Worm (Caenorhabditis elegans) whole organism, L1 larva: ENCODE measurements around the gene alh-12.

Experiments used
- F16B12.6 ChIP-seq: fragments of 150-350 bp; optimal IDR thresholded peaks from 2 replicates; lab custom pipeline; 2014; ENCODE audit warnings: missing biosample characterization, missing genetic modification characterization
- aly-2 ChIP-seq: fragments of 150-350 bp; optimal IDR thresholded peaks from 2 replicates; lab custom pipeline; 2014; ENCODE audit warnings: missing biosample characterization, missing genetic modification characterization
- ama-1 ChIP-seq: fragments of 150-350 bp; optimal IDR thresholded peaks from 2 replicates; lab custom pipeline; 2014
- blmp-1 ChIP-seq: fragments of 150-350 bp; optimal IDR thresholded peaks from 2 replicates; lab custom pipeline; 2014; ENCODE audit warnings: missing biosample characterization, missing genetic modification characterization
- ceh-63 ChIP-seq: fragments of 200-800 bp; sonication (Bioruptor generic); optimal IDR thresholded peaks from 2 replicates; lab custom pipeline; 2018; ENCODE audit warnings: mild to moderate bottlenecking, missing genetic modification characterization, missing compliant biosample characterization
- ceh-90 ChIP-seq: sonication (generic microtip); optimal IDR thresholded peaks from 2 replicates; lab custom pipeline; 2016; ENCODE audit warnings: missing genetic modification characterization, missing compliant biosample characterization
- ces-1 ChIP-seq: fragments of 150-350 bp; optimal IDR thresholded peaks from 2 replicates; lab custom pipeline; 2014; ENCODE audit warnings: missing biosample characterization, missing genetic modification reagents, missing genetic modification characterization
- dpl-1 ChIP-seq, 3 experiments: fragments of 150-350 bp in 2 of 3; sonication (generic microtip) in 1 of 3; optimal IDR thresholded peaks; 2 replicates each; lab custom pipeline; 2014 to 2017; ENCODE audit warnings: missing biosample characterization in 3 of 3, missing genetic modification characterization in 3 of 3, missing genetic modification reagents in 3 of 3
- dsc-1 ChIP-seq: sonication (generic microtip); optimal IDR thresholded peaks from 2 replicates; lab custom pipeline; 2016; ENCODE audit warnings: mild to moderate bottlenecking, missing genetic modification characterization, missing compliant biosample characterization
- efl-3 ChIP-seq: fragments of 200-800 bp; sonication (Bioruptor generic); optimal IDR thresholded peaks from 2 replicates; lab custom pipeline; 2018; ENCODE audit warnings: mild to moderate bottlenecking, missing genetic modification characterization, missing compliant biosample characterization
- egl-13 ChIP-seq: sonication (generic microtip); optimal IDR thresholded peaks from 2 replicates; lab custom pipeline; 2016; ENCODE audit warnings: missing genotype, missing genetic modification reagents, missing genetic modification characterization, missing compliant biosample characterization
- egl-27 ChIP-seq, 2 experiments: fragments of 150-350 bp in 1 of 2; sonication (generic microtip); optimal IDR thresholded peaks; 3 replicates each; lab custom pipeline; 2017 to 2018; ENCODE audit warnings: missing biosample characterization in 2 of 2, missing genetic modification characterization in 2 of 2, missing genetic modification reagents in 2 of 2
- elt-2 ChIP-seq: sonication (generic microtip); optimal IDR thresholded peaks from 2 replicates; lab custom pipeline; 2016; ENCODE audit warnings: missing genetic modification characterization, mild to moderate bottlenecking, inconsistent platforms, missing compliant biosample characterization, missing genetic modification reagents
- elt-3 ChIP-seq, 6 experiments: fragments of 150-350 bp in 1 of 6; sonication (generic microtip); optimal IDR thresholded peaks; 2 replicates each; lab custom pipeline; 2017 to 2018; ENCODE audit warnings: missing biosample characterization in 6 of 6, missing genetic modification characterization in 6 of 6, inconsistent platforms in 1 of 6
- ets-5 ChIP-seq: fragments of 200-800 bp; sonication (Bioruptor generic); IDR thresholded peaks from 2 replicates; pipeline ENCODE4 v1.3.6; 2022; ENCODE audit warnings: missing genetic modification characterization, missing compliant biosample characterization
- fkh-10 ChIP-seq: sonication (generic microtip); optimal IDR thresholded peaks from 2 replicates; lab custom pipeline; 2017; ENCODE audit warnings: missing biosample characterization, missing genetic modification reagents, missing genetic modification characterization
- fos-1 ChIP-seq: fragments of 150-350 bp; optimal IDR thresholded peaks from 2 replicates; lab custom pipeline; 2014; ENCODE audit warnings: missing biosample characterization, missing genetic modification characterization
- grh-1 ChIP-seq: fragments of 200-800 bp; sonication (Bioruptor generic); IDR thresholded peaks from 2 replicates; pipeline ENCODE4 v1.3.6; 2022; ENCODE audit warnings: missing genetic modification reagents, missing genetic modification characterization, missing compliant biosample characterization
- hlh-17 ChIP-seq: fragments of 200-800 bp; sonication (Bioruptor generic); optimal IDR thresholded peaks from 2 replicates; lab custom pipeline; 2018; ENCODE audit warnings: missing genetic modification characterization, mild to moderate bottlenecking, missing compliant biosample characterization, moderate library complexity, borderline replicate concordance
- hpl-2 ChIP-seq: fragments of 150-350 bp; optimal IDR thresholded peaks from 2 replicates; lab custom pipeline; 2014; ENCODE audit warnings: missing biosample characterization, missing genetic modification reagents, missing genetic modification characterization
- irx-1 ChIP-seq: sonication (generic microtip); optimal IDR thresholded peaks from 2 replicates; lab custom pipeline; 2016; ENCODE audit warnings: missing genetic modification characterization, missing compliant biosample characterization
- isw-1 ChIP-seq: fragments of 200-800 bp; sonication (Bioruptor generic); IDR thresholded peaks from 2 replicates; pipeline ENCODE4 v1.3.6; 2022; ENCODE audit warnings: missing genetic modification characterization, missing compliant biosample characterization
- jun-1 ChIP-seq: fragments of 150-350 bp; optimal IDR thresholded peaks from 2 replicates; lab custom pipeline; 2014; ENCODE audit warnings: missing biosample characterization, missing genetic modification reagents, missing genetic modification characterization
- lin-14 ChIP-seq: fragments of 200-800 bp; sonication (Bioruptor generic); optimal IDR thresholded peaks from 2 replicates; lab custom pipeline; 2018; ENCODE audit warnings: mild to moderate bottlenecking, missing genetic modification characterization, moderate library complexity, missing compliant biosample characterization
- lin-15B ChIP-seq: fragments of 150-350 bp; sonication (generic microtip); optimal IDR thresholded peaks from 3 replicates; lab custom pipeline; 2014; ENCODE audit warnings: missing biosample characterization, missing genetic modification characterization
- lsy-2 ChIP-seq, 2 experiments: fragments of 150-350 bp; optimal IDR thresholded peaks; 2 replicates each; lab custom pipeline; 2014; ENCODE audit warnings: missing biosample characterization in 2 of 2, missing genetic modification characterization in 2 of 2
- mab-9 ChIP-seq: fragments of 200-800 bp; sonication (Bioruptor generic); IDR thresholded peaks from 2 replicates; pipeline ENCODE4 v1.3.6; 2022; ENCODE audit warnings: missing genetic modification reagents, missing genetic modification characterization, missing compliant biosample characterization
- nhr-20 ChIP-seq: sonication (generic microtip); optimal IDR thresholded peaks from 2 replicates; lab custom pipeline; 2016; ENCODE audit warnings: mild to moderate bottlenecking, missing genetic modification characterization, missing compliant biosample characterization
- nhr-28 ChIP-seq: fragments of 150-350 bp; optimal IDR thresholded peaks from 2 replicates; lab custom pipeline; 2014; ENCODE audit warnings: missing biosample characterization, missing genetic modification characterization
- nhr-71 ChIP-seq: sonication (generic microtip); optimal IDR thresholded peaks from 2 replicates; lab custom pipeline; 2016; ENCODE audit warnings: mild to moderate bottlenecking, missing genetic modification characterization, moderate library complexity, missing compliant biosample characterization
- nhr-76 ChIP-seq: sonication (generic microtip); optimal IDR thresholded peaks from 2 replicates; lab custom pipeline; 2017; ENCODE audit warnings: missing biosample characterization, missing genetic modification characterization
- nhr-85 ChIP-seq: sonication (generic microtip); peaks from one replicate; lab custom pipeline; 2016; ENCODE audit warnings: missing genetic modification characterization, inconsistent platforms, missing compliant biosample characterization
- nhr-90 ChIP-seq: sonication (generic microtip); optimal IDR thresholded peaks from 2 replicates; lab custom pipeline; 2016; ENCODE audit warnings: mild to moderate bottlenecking, missing genetic modification characterization, missing compliant biosample characterization; ENCODE audit not compliant: poor library complexity
- pag-3 ChIP-seq: sonication (generic microtip); optimal IDR thresholded peaks from 2 replicates; lab custom pipeline; 2017; ENCODE audit warnings: missing genetic modification characterization, mild to moderate bottlenecking, missing compliant biosample characterization, antibody characterized with exemption, borderline replicate concordance; ENCODE audit not compliant: insufficient read depth
- rnt-1 ChIP-seq: sonication (generic microtip); optimal IDR thresholded peaks from 2 replicates; lab custom pipeline; 2016; ENCODE audit warnings: mild to moderate bottlenecking, missing genetic modification characterization, moderate library complexity, missing compliant biosample characterization
- snu-23 ChIP-seq: sonication (generic microtip); optimal IDR thresholded peaks from 2 replicates; lab custom pipeline; 2016; ENCODE audit warnings: missing genetic modification characterization, missing compliant biosample characterization
- sup-37 ChIP-seq: fragments of 200-800 bp; sonication (Bioruptor generic); optimal IDR thresholded peaks from 2 replicates; lab custom pipeline; 2018; ENCODE audit warnings: mild to moderate bottlenecking, missing genetic modification characterization, missing compliant biosample characterization
- swsn-7 ChIP-seq: sonication (generic microtip); optimal IDR thresholded peaks from 2 replicates; lab custom pipeline; 2016; ENCODE audit warnings: missing genetic modification characterization, missing compliant biosample characterization
- tbx-2 ChIP-seq: sonication (generic microtip); optimal IDR thresholded peaks from 2 replicates; lab custom pipeline; 2016; ENCODE audit warnings: missing genetic modification characterization, missing compliant biosample characterization
- tlp-1 ChIP-seq: fragments of 150-350 bp; optimal IDR thresholded peaks from 2 replicates; lab custom pipeline; 2014; ENCODE audit warnings: missing biosample characterization, missing genetic modification characterization

The alh-12 gene

DNA sequence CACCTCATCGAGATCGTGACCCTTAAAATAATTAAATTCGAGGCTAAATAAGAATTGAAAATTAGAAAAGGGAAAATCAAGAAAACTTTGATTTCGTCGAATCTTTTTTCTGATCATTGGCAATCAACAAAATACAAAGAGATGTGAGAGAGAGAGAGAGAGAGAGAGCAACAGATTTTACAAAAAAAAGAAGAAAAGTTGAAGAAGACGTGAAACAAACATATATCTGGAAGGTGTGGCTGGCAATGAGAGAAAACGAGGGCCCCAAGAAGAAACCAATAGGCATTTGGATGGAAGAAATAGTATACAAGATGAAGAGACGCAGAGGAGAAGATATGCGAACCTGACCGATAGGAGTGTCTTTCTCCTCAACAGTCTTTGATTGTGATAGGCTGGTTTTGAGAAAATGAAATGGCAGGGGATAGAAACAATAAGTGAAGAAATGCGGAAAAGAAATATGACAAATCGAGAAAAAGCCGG is 35.2 kb downstream of the alh-12 start, which contains the start of gene mup-4:
Gene mup-4 (minus strand): TSS at position 51 of the 480 bp plus-strand sequence.
- peak; percentile 4 to 21 for TF ChIP-seq lsy-2 (tag; optimal IDR thresholded peaks at IDR 0.05; lab: Kevin White, UChicago)
- TF ChIP-seq nhr-85 = peak; percentile 85
- TF ChIP-seq grh-1 (GFP tag; lab: Robert Waterston, UW) = 0 out of 2 replicates have a peak, but pooled peaks have one; percentile 11
- TF ChIP-seq blmp-1 = peak; percentile 65
- peak; percentile 72 for TF ChIP-seq lin-14 (GFP tag; lab: Kevin White, UChicago)
- TF ChIP-seq F16B12.6 (tag; lab: Kevin White, UChicago) = no peak
- TF ChIP-seq tbx-2 (tag; lab: Kevin White, UChicago) = peak; percentile 17
- no peak for TF ChIP-seq elt-2
- TF ChIP-seq snu-23 = peak; percentile 49
- no peak for TF ChIP-seq isw-1 (GFP tag; lab: Robert Waterston, UW)
- TF ChIP-seq egl-27 (tag; optimal IDR thresholded peaks at IDR 0.05; lab: Kevin White, UChicago) = no peak
- no peak for TF ChIP-seq nhr-76 (tag; lab: Kevin White, UChicago)
- TF ChIP-seq dpl-1 (GFP tag; optimal IDR thresholded peaks at IDR 0.05; lab: Kevin White, UChicago) = peak in 1 of 3 experiments; percentile 15
- TF ChIP-seq pag-3 (tag; lab: Kevin White, UChicago) = peak; percentile 91
- no peak for TF ChIP-seq dsc-1 (tag; lab: Kevin White, UChicago)
- TF ChIP-seq nhr-71 (tag; lab: Kevin White, UChicago) = peak; percentile 43
- peak; percentile 43 for TF ChIP-seq nhr-20 (tag; lab: Kevin White, UChicago)
- peak in 4 of 6 experiments; percentile 11 to 65 (median 39) for TF ChIP-seq elt-3 (tag; optimal IDR thresholded peaks at IDR 0.05; lab: Kevin White, UChicago)
- no peak for TF ChIP-seq ets-5
- peak; percentile 39 for TF ChIP-seq nhr-90 (tag; lab: Kevin White, UChicago)
- TF ChIP-seq, all 84 proteins: peak for 13

DNA sequence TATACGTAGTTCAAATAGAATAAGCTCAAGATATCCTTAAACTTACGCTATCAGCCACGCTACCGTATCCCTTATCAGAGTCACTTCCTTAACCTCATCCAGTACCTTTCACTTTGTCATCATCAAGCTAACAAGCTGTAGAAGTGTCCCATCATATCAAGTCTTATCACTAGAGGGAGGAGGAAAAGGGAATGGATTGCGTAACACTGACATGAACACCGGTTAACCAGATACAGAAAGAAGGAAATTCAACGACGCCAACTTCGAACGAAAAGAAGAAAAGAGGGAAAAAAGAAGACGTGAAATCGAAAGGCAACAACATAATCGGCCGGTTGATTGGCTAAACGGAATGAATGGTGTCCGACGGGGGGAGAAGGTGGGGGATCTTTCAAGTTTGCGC is 36.2 kb downstream of the alh-12 start:
- TF ChIP-seq rnt-1 (tag; lab: Kevin White, UChicago) (no peak), blmp-1 (peak; percentile 82), efl-3 (GFP tag; lab: Kevin White, UChicago) (no peak), grh-1 (GFP tag; lab: Robert Waterston, UW) (no peak)

- no peak for TF ChIP-seq jun-1 (tag; lab: Kevin White, UChicago)
- no peak for TF ChIP-seq swsn-7
- TF ChIP-seq dpl-1 (GFP tag; optimal IDR thresholded peaks at IDR 0.05; lab: Kevin White, UChicago) = no peak
- no peak for TF ChIP-seq hpl-2 (GFP tag; lab: Kevin White, UChicago)
- TF ChIP-seq mab-9 = no peak
- TF ChIP-seq tlp-1 (tag; lab: Kevin White, UChicago) = no peak
- TF ChIP-seq ama-1 (lab: Kevin White, UChicago) = no peak
These were observed 38.1 kb downstream of the alh-12 start for ce11 chrIII:7491931-7492330.

- TF ChIP-seq fkh-10 (GFP tag; lab: Kevin White, UChicago) = no peak
- no peak for TF ChIP-seq nhr-28 (tag; lab: Kevin White, UChicago)
- TF ChIP-seq tlp-1 (tag; lab: Kevin White, UChicago) = no peak
- TF ChIP-seq elt-2 = no peak
- TF ChIP-seq sup-37 (GFP tag; lab: Kevin White, UChicago) = no peak
- TF ChIP-seq ceh-90 = no peak
- no peak for TF ChIP-seq lin-15B
- TF ChIP-seq ces-1 (GFP tag; lab: Kevin White, UChicago) = no peak
- peak; percentile 96 for TF ChIP-seq blmp-1
- no peak for TF ChIP-seq hlh-17 (GFP tag; lab: Kevin White, UChicago)
- TF ChIP-seq irx-1 = no peak
- TF ChIP-seq ceh-63 (GFP tag; lab: Kevin White, UChicago) = no peak
- no peak for TF ChIP-seq fos-1 (tag; lab: Kevin White, UChicago)
- peak; percentile 57 for TF ChIP-seq aly-2 (tag; lab: Kevin White, UChicago)
- no peak for TF ChIP-seq egl-13 (tag; lab: Kevin White, UChicago)
- no peak for TF ChIP-seq ets-5
These were observed 41.0 kb downstream of the alh-12 start for ce11 chrIII:7494850-7495314.
